Worm (Caenorhabditis elegans): ENCODE measurements around the gene irld-59.

- TF ChIP-seq ztf-6 (GFP tag; IDR thresholded peaks at IDR 0.05) (no peak), Y67H2A.10 (GFP tag; conservative IDR thresholded peaks at IDR 0.05) (no peak), athp-1 (tag; optimal IDR thresholded peaks at IDR 0.05) (no peak), rpc-1 (optimal IDR thresholded peaks at IDR 0.05) (no peak), rpc-1 (tag; optimal IDR thresholded peaks at IDR 0.05) (no peak), ceh-91 (GFP tag; IDR thresholded peaks at IDR 0.05) (no peak), lin-35 (GFP tag; optimal IDR thresholded peaks at IDR 0.05) (no peak), ceh-58 (GFP tag; IDR thresholded peaks at IDR 0.05) (no peak), snpc-4 (GFP tag; optimal IDR thresholded peaks at IDR 0.05) (no peak), snpc-4 (tag; optimal IDR thresholded peaks at IDR 0.05) (peak in 1 of 4 experiments; percentile 20), pbrm-1 (GFP tag; IDR thresholded peaks at IDR 0.05) (no peak), F39B2.1 (GFP tag; IDR thresholded peaks at IDR 0.05) (no peak), C06A6.2 (GFP tag; conservative IDR thresholded peaks at IDR 0.05) (no peak)
These were observed 34.7 kb upstream of the irld-59 start, which contains the start of gene best-21 for ce11 chrIV:15302151-15302550.
